Fruit fly (Drosophila melanogaster) whole organism, embryonic: ENCODE measurements around the gene CG33654.

ENCODE experiments used
- Bdp1 ChIP-seq: fragments of 200-800 bp; sonication (Bioruptor generic); optimal IDR thresholded peaks from 3 replicates; lab custom pipeline; 2016; ENCODE audit warnings: missing biosample characterization, missing genetic modification characterization
- CG11456 ChIP-seq: fragments of 200-800 bp; sonication (Bioruptor generic); IDR thresholded peaks from 3 replicates; pipeline ENCODE4 v1.3.6; 2022; ENCODE audit warnings: missing biosample characterization, missing genetic modification characterization
- CG12299 ChIP-seq: fragments of 200-800 bp; sonication (Bioruptor generic); optimal IDR thresholded peaks from 2 replicates; lab custom pipeline; 2018; ENCODE audit warnings: missing biosample characterization, mild to moderate bottlenecking, missing genetic modification characterization
- CG13123 ChIP-seq: fragments of 200-800 bp; sonication (Bioruptor generic); optimal IDR thresholded peaks from 2 replicates; lab custom pipeline; 2016; ENCODE audit warnings: missing biosample characterization, missing genetic modification characterization
- CG15479 ChIP-seq: fragments of 200-800 bp; sonication (Bioruptor generic); optimal IDR thresholded peaks from 3 replicates; lab custom pipeline; 2019; ENCODE audit warnings: missing biosample characterization, mild to moderate bottlenecking, missing genetic modification characterization, moderate library complexity
- CG1603 ChIP-seq: fragments of 200-800 bp; sonication (Bioruptor generic); optimal IDR thresholded peaks from 2 replicates; lab custom pipeline; 2019; ENCODE audit warnings: missing biosample characterization, mild to moderate bottlenecking, missing genetic modification characterization, moderate library complexity
- CG2202 ChIP-seq: fragments of 200-800 bp; sonication (Bioruptor generic); optimal IDR thresholded peaks from 2 replicates; lab custom pipeline; 2018; ENCODE audit warnings: missing biosample characterization, mild to moderate bottlenecking, missing genetic modification characterization
- CG2875 ChIP-seq: fragments of 200-800 bp; sonication (Bioruptor generic); optimal IDR thresholded peaks from 2 replicates; lab custom pipeline; 2017; ENCODE audit warnings: missing biosample characterization, mild to moderate bottlenecking, missing genetic modification characterization, missing genetic modification reagents
- CG30431 ChIP-seq: fragments of 200-800 bp; sonication (Bioruptor generic); optimal IDR thresholded peaks from 2 replicates; lab custom pipeline; 2017; ENCODE audit warnings: missing biosample characterization, missing genetic modification characterization
- CG4360 ChIP-seq: fragments of 200-800 bp; sonication (Bioruptor generic); IDR thresholded peaks from 2 replicates; pipeline ENCODE4 v1.3.6; 2022; ENCODE audit warnings: missing biosample characterization, missing genetic modification characterization
- CG4707 ChIP-seq: fragments of 200-800 bp; sonication (Bioruptor generic); optimal IDR thresholded peaks from 2 replicates; lab custom pipeline; 2018; ENCODE audit warnings: missing biosample characterization, mild to moderate bottlenecking, missing genetic modification characterization, moderate library complexity
- CG6272 ChIP-seq: fragments of 200-800 bp; sonication (Bioruptor generic); IDR thresholded peaks from 2 replicates; pipeline ENCODE4 v1.3.6; 2022; ENCODE audit warnings: missing biosample characterization, missing genetic modification characterization
- CG7271 ChIP-seq: fragments of 200-800 bp; sonication (Bioruptor generic); optimal IDR thresholded peaks from 2 replicates; lab custom pipeline; 2018; ENCODE audit warnings: missing biosample characterization, mild to moderate bottlenecking, missing genetic modification characterization, moderate library complexity
- CG7556 ChIP-seq: fragments of 200-800 bp; sonication (Bioruptor generic); optimal IDR thresholded peaks from 2 replicates; lab custom pipeline; 2017; ENCODE audit warnings: missing biosample characterization, mild to moderate bottlenecking, missing genetic modification characterization
- CG8089 ChIP-seq: fragments of 200-800 bp; sonication (Bioruptor generic); optimal IDR thresholded peaks from 3 replicates; lab custom pipeline; 2016; ENCODE audit warnings: missing biosample characterization, missing genetic modification characterization
- CG9727 ChIP-seq: fragments of 200-800 bp; sonication (Bioruptor generic); optimal IDR thresholded peaks from 3 replicates; lab custom pipeline; 2017; ENCODE audit warnings: missing biosample characterization, mild to moderate bottlenecking, missing genetic modification characterization
- CG9876 ChIP-seq: fragments of 200-800 bp; sonication (Bioruptor generic); optimal IDR thresholded peaks from 2 replicates; lab custom pipeline; 2016; ENCODE audit warnings: missing biosample characterization, missing genetic modification characterization
- CkIIα-i1 ChIP-seq: fragments of 200-800 bp; sonication (Bioruptor generic); IDR thresholded peaks from 2 replicates; pipeline ENCODE4 v1.3.6; 2022; ENCODE audit warnings: missing biosample characterization, missing genetic modification characterization
- CrebB ChIP-seq: fragments of 200-800 bp; sonication (Bioruptor generic); optimal IDR thresholded peaks from 3 replicates; lab custom pipeline; 2018; ENCODE audit warnings: missing biosample characterization, mild to moderate bottlenecking, missing genetic modification characterization
- Deaf1 ChIP-seq: fragments of 200-800 bp; optimal IDR thresholded peaks from 3 replicates; lab custom pipeline; 2019; ENCODE audit warnings: missing biosample characterization, mild to moderate bottlenecking, missing genetic modification characterization, moderate library complexity
- Drgx ChIP-seq: fragments of 200-800 bp; sonication (Bioruptor generic); IDR thresholded peaks from 2 replicates; pipeline ENCODE4 v1.3.6; 2022; ENCODE audit warnings: missing biosample characterization, missing genetic modification characterization
- Fer2 ChIP-seq: fragments of 200-800 bp; sonication (Bioruptor generic); optimal IDR thresholded peaks from 2 replicates; lab custom pipeline; 2018; ENCODE audit warnings: missing biosample characterization, mild to moderate bottlenecking, missing genetic modification characterization, moderate library complexity
- MESR4 ChIP-seq: fragments of 200-800 bp; sonication (Bioruptor generic); optimal IDR thresholded peaks from 2 replicates; lab custom pipeline; 2018; ENCODE audit warnings: missing biosample characterization, mild to moderate bottlenecking, missing genetic modification characterization, moderate library complexity
- NC2β ChIP-seq: fragments of 200-800 bp; sonication (Bioruptor generic); optimal IDR thresholded peaks from 2 replicates; lab custom pipeline; 2016; ENCODE audit warnings: missing biosample characterization, missing genetic modification characterization
- Nf-YB ChIP-seq: fragments of 200-800 bp; sonication (Bioruptor generic); optimal IDR thresholded peaks from 3 replicates; lab custom pipeline; 2019; ENCODE audit warnings: missing biosample characterization, mild to moderate bottlenecking, missing genetic modification characterization, moderate library complexity
- Ptx1 ChIP-seq: fragments of 200-800 bp; sonication (Bioruptor generic); IDR thresholded peaks from 2 replicates; pipeline ENCODE4 v1.3.6; 2022; ENCODE audit warnings: missing biosample characterization, missing genetic modification characterization
- Rfx ChIP-seq: fragments of 200-800 bp; sonication (Bioruptor generic); IDR thresholded peaks from 2 replicates; pipeline ENCODE4 v1.3.6; 2022; ENCODE audit warnings: missing biosample characterization, missing genetic modification characterization
- Six4 ChIP-seq: fragments of 200-800 bp; sonication (Bioruptor generic); optimal IDR thresholded peaks from 2 replicates; lab custom pipeline; 2016; ENCODE audit warnings: missing biosample characterization, missing genetic modification characterization
- ab ChIP-seq: fragments of 200-800 bp; sonication (Bioruptor generic); optimal IDR thresholded peaks from 2 replicates; lab custom pipeline; 2016; ENCODE audit warnings: missing biosample characterization, missing genetic modification characterization
- cato ChIP-seq: fragments of 200-800 bp; sonication (Bioruptor generic); optimal IDR thresholded peaks from 2 replicates; lab custom pipeline; 2016; ENCODE audit warnings: missing biosample characterization, missing genetic modification characterization, borderline replicate concordance
- chm ChIP-seq: fragments of 200-800 bp; sonication (Bioruptor generic); IDR thresholded peaks from 2 replicates; pipeline ENCODE4 v1.3.6; 2022; ENCODE audit warnings: missing biosample characterization, missing genetic modification characterization
- dan ChIP-seq: fragments of 200-800 bp; sonication (Bioruptor generic); IDR thresholded peaks from 2 replicates; pipeline ENCODE4 v1.3.6; 2022; ENCODE audit warnings: missing biosample characterization, missing genetic modification characterization
- exex ChIP-seq: fragments of 200-800 bp; sonication (Bioruptor generic); optimal IDR thresholded peaks from 4 replicates; lab custom pipeline; 2018; ENCODE audit warnings: missing biosample characterization, mild to moderate bottlenecking, missing genetic modification characterization, moderate library complexity
- grau ChIP-seq: fragments of 200-800 bp; optimal IDR thresholded peaks from 3 replicates; lab custom pipeline; 2019; ENCODE audit warnings: missing biosample characterization, mild to moderate bottlenecking, missing genetic modification characterization, moderate library complexity
- h ChIP-seq: fragments of >200 bp; optimal IDR thresholded peaks from 2 replicates; lab custom pipeline; 2017
- ham ChIP-seq: fragments of 200-800 bp; sonication (Bioruptor generic); IDR thresholded peaks from 2 replicates; pipeline ENCODE4 v1.3.6; 2022; ENCODE audit warnings: missing biosample characterization, missing genetic modification characterization
- lab ChIP-seq: fragments of 200-800 bp; sonication (Bioruptor generic); optimal IDR thresholded peaks from 3 replicates; lab custom pipeline; 2017; ENCODE audit warnings: missing biosample characterization, missing genetic modification characterization, mild to moderate bottlenecking, moderate library complexity, missing genetic modification reagents
- onecut ChIP-seq: fragments of 200-800 bp; sonication (Bioruptor generic); IDR thresholded peaks from 2 replicates; pipeline ENCODE4 v1.3.6; 2022; ENCODE audit warnings: missing biosample characterization, missing genetic modification characterization
- org-1 ChIP-seq: fragments of 200-800 bp; sonication (Bioruptor generic); optimal IDR thresholded peaks from 2 replicates; lab custom pipeline; 2017; ENCODE audit warnings: missing biosample characterization, missing genetic modification characterization
- pho ChIP-seq: fragments of 200-800 bp; sonication (Bioruptor generic); optimal IDR thresholded peaks from 2 replicates; lab custom pipeline; 2016; ENCODE audit warnings: missing biosample characterization, missing genetic modification characterization
- ro ChIP-seq: fragments of 200-800 bp; sonication (Bioruptor generic); IDR thresholded peaks from 2 replicates; pipeline ENCODE4 v1.3.6; 2022; ENCODE audit warnings: missing biosample characterization, missing genetic modification characterization
- row ChIP-seq: fragments of 200-800 bp; sonication (Bioruptor generic); IDR thresholded peaks from 3 replicates; pipeline ENCODE4 v1.3.6; 2022; ENCODE audit warnings: missing biosample characterization, missing genetic modification characterization
- sd ChIP-seq: fragments of 200-800 bp; sonication (Bioruptor generic); optimal IDR thresholded peaks from 3 replicates; lab custom pipeline; 2018; ENCODE audit warnings: missing biosample characterization, mild to moderate bottlenecking, missing genetic modification characterization, moderate library complexity
- sim ChIP-seq: fragments of 200-800 bp; sonication (Bioruptor generic); IDR thresholded peaks from 2 replicates; pipeline ENCODE4 v1.3.6; 2022; ENCODE audit warnings: missing biosample characterization, missing genetic modification characterization
- sima ChIP-seq: fragments of 200-800 bp; sonication (Bioruptor generic); optimal IDR thresholded peaks from 2 replicates; lab custom pipeline; 2016; ENCODE audit warnings: missing biosample characterization, missing genetic modification characterization
- slbo ChIP-seq: fragments of 200-800 bp; sonication (Bioruptor generic); IDR thresholded peaks from 2 replicates; pipeline ENCODE4 v1.3.6; 2022; ENCODE audit warnings: missing biosample characterization, missing genetic modification characterization
- slp2 ChIP-seq: fragments of 200-800 bp; sonication (Bioruptor generic); optimal IDR thresholded peaks from 2 replicates; lab custom pipeline; 2016; ENCODE audit warnings: missing biosample characterization, missing genetic modification characterization
- ssp ChIP-seq: fragments of 200-800 bp; sonication (Bioruptor generic); IDR thresholded peaks from 2 replicates; pipeline ENCODE4 v1.3.6; 2022; ENCODE audit warnings: missing biosample characterization, missing genetic modification characterization
- toy ChIP-seq: fragments of 200-800 bp; sonication (Bioruptor generic); IDR thresholded peaks from 2 replicates; pipeline ENCODE4 v1.3.6; 2022; ENCODE audit warnings: missing biosample characterization, missing genetic modification characterization
- unc-4 ChIP-seq: fragments of 200-800 bp; sonication (Bioruptor generic); IDR thresholded peaks from 2 replicates; pipeline ENCODE4 v1.3.6; 2022; ENCODE audit warnings: missing biosample characterization, missing genetic modification characterization; ENCODE audit not compliant: partially characterized antibody
- vvl ChIP-seq: fragments of 200-800 bp; sonication (Bioruptor generic); IDR thresholded peaks from 2 replicates; pipeline ENCODE4 v1.3.6; 2022; ENCODE audit warnings: missing biosample characterization, missing genetic modification characterization
- zf30C ChIP-seq: fragments of 200-800 bp; sonication (Bioruptor generic); optimal IDR thresholded peaks from 3 replicates; lab custom pipeline; 2018; ENCODE audit warnings: missing biosample characterization, mild to moderate bottlenecking, missing genetic modification characterization

CG33654 gene

dm6 chr3R:9586663-9587248 lies 3.7 kb upstream of the CG33654 start, which contains the start of gene P58IPK (continued):
- TF ChIP-seq CkIIα-i1 (GFP tag; lab: Robert Waterston, UW) (no peak), ssp (peak; percentile 76), NC2β (GFP tag; lab: Kevin White, UChicago) (peak; percentile 47), sim (GFP tag; lab: Robert Waterston, UW) (no peak), CG13123 (GFP tag; lab: Kevin White, UChicago) (peak; percentile 12), cato (GFP tag; lab: Kevin White, UChicago) (no peak), CrebB (tag; lab: Kevin White, UChicago) (peak; percentile 42), ab (GFP tag; lab: Kevin White, UChicago) (no peak), sd (tag; lab: Kevin White, UChicago) (no peak), CG8089 (GFP tag; lab: Kevin White, UChicago) (no peak), ham (GFP tag; lab: Robert Waterston, UW) (no peak), Drgx (GFP tag; lab: Robert Waterston, UW) (peak; percentile 16; the same call in 1 of the 2 replicates), Fer2 (tag; lab: Kevin White, UChicago) (no peak), CG9876 (GFP tag; lab: Kevin White, UChicago) (peak; percentile 57), CG6272 (GFP tag; lab: Robert Waterston, UW) (peak; percentile 80), onecut (GFP tag; lab: Robert Waterston, UW) (no peak), h (lab: Kevin White, UChicago) (no peak), dan (no peak), CG7271 (tag; lab: Kevin White, UChicago) (no peak), toy (GFP tag; lab: Robert Waterston, UW) (no peak), row (GFP tag; lab: Robert Waterston, UW) (peak; percentile 93), pho (GFP tag; lab: Kevin White, UChicago) (peak; percentile 75), Bdp1 (GFP tag; lab: Kevin White, UChicago) (peak; percentile 69), chm (GFP tag; lab: Robert Waterston, UW) (no peak; the same call in 1 of the 2 replicates), Six4 (GFP tag; lab: Kevin White, UChicago) (no peak), CG4360 (GFP tag; lab: Robert Waterston, UW) (no peak), slbo (GFP tag; lab: Robert Waterston, UW) (peak; percentile 91), CG4707 (no peak), Nf-YB (GFP tag; lab: Kevin White, UChicago) (peak; percentile 27), CG12299 (tag; lab: Kevin White, UChicago) (peak; percentile 26), lab (GFP tag; lab: Kevin White, UChicago) (peak; percentile 40), CG2202 (tag; lab: Kevin White, UChicago) (no peak), grau (tag; lab: Kevin White, UChicago) (peak; percentile 64), org-1 (no peak), sima (GFP tag; lab: Kevin White, UChicago) (no peak), MESR4 (peak; percentile 83), CG30431 (GFP tag; lab: Kevin White, UChicago) (peak; percentile 1), zf30C (GFP tag; lab: Kevin White, UChicago) (no peak), CG2875 (GFP tag; lab: Kevin White, UChicago) (no peak), Deaf1 (tag; lab: Kevin White, UChicago) (no peak), slp2 (GFP tag; lab: Kevin White, UChicago) (peak; percentile 52), unc-4 (GFP tag; lab: Robert Waterston, UW) (peak; percentile 91), CG1603 (peak; percentile 80), CG11456 (GFP tag; lab: Robert Waterston, UW) (peak; percentile 85; the same call in 2 of the 3 replicates), CG15479 (no peak), vvl (peak; percentile 81), exex (tag; lab: Kevin White, UChicago) (peak; percentile 24), CG7556 (peak; percentile 2), CG9727 (peak; percentile 48), Rfx (GFP tag; lab: Robert Waterston, UW) (peak; percentile 89), ro (GFP tag; lab: Robert Waterston, UW) (no peak), Ptx1 (GFP tag; lab: Robert Waterston, UW) (peak; percentile 52)
